Fruit fly (Drosophila melanogaster) whole organism, embryonic: ENCODE results near the gene Cow.

ENCODE experiments used
- Asciz ChIP-seq: fragments of 200-800 bp; sonication (Bioruptor generic); optimal IDR thresholded peaks from 2 replicates; lab custom pipeline; 2017; ENCODE audit warnings: missing biosample characterization, mild to moderate bottlenecking, missing genetic modification characterization, missing genetic modification reagents
- CG14860 ChIP-seq: fragments of 200-800 bp; sonication (Bioruptor generic); IDR thresholded peaks from 3 replicates; pipeline ENCODE4 v1.3.6; 2022; ENCODE audit warnings: missing biosample characterization, missing genetic modification characterization; ENCODE audit not compliant: partially characterized antibody
- CG33557 ChIP-seq: fragments of 200-800 bp; sonication (Bioruptor generic); optimal IDR thresholded peaks from 2 replicates; lab custom pipeline; 2019; ENCODE audit warnings: missing biosample characterization, mild to moderate bottlenecking, missing genetic modification characterization, moderate library complexity
- CG4404 ChIP-seq: fragments of 200-800 bp; sonication (Bioruptor generic); IDR thresholded peaks from 2 replicates; pipeline ENCODE4 v1.3.6; 2022; ENCODE audit warnings: missing biosample characterization, missing genetic modification characterization

DNA sequence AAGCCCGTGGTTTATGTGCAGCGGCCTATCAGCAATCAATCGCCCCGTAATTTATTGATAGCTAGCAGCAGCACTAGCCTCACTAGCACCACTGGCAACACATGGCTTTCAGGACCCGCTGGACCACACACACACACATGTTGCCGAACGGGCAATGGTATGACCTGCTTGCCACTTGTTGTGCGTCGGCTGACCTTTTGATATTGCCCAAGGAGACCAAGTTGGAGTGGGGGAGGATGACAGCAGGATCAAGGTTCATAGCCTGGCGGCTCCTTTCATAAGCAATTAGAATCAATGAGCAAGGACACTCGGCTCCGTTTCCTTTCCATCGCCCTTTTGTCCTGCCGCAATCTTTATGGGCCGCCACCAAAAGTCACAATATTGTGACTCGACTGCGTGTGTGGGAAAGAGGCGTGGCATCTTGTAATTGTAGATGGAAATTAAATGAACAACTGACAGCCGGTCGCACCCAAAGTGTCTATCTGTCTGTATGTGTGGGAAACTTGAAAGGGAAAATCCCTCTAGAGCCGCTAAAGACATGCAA lies 18.9 kb upstream of the Cow start:
- TF ChIP-seq Asciz: no peak
- TF ChIP-seq CG33557 (GFP tag; lab: Kevin White, UChicago): no peak
- no peak for TF ChIP-seq CG14860 (GFP tag; lab: Robert Waterston, UW)
- no peak for TF ChIP-seq CG4404 (GFP tag; lab: Robert Waterston, UW)
